Fruit fly (Drosophila melanogaster): ENCODE data around the gene CYLD.

Gene CYLD

dm6 chr2L:10260750-10261493 is 38.7 kb downstream of the CYLD start, which contains the start of gene Pten (continued):
- 0 out of 2 replicates have a peak, but pooled peaks have one; percentile 21 for TF ChIP-seq wdn (GFP tag; IDR thresholded peaks at IDR 0.05)
- TF ChIP-seq CG10959 (GFP tag; IDR thresholded peaks at IDR 0.05) = no peak
- TF ChIP-seq CG3995 (GFP tag; optimal IDR thresholded peaks at IDR 0.05) = peak; percentile 5
- TF ChIP-seq pb (GFP tag; optimal IDR thresholded peaks at IDR 0.05) = peak; percentile 31
- peak; percentile 58 for TF ChIP-seq CG1792 (GFP tag; optimal IDR thresholded peaks at IDR 0.05)
- no peak for TF ChIP-seq run (tag; optimal IDR thresholded peaks at IDR 0.05)
- no peak for TF ChIP-seq Dip2 (GFP tag; IDR thresholded peaks at IDR 0.05)
- peak; percentile 57 for TF ChIP-seq sug (tag; optimal IDR thresholded peaks at IDR 0.05)
- no peak for TF ChIP-seq oc (tag; optimal IDR thresholded peaks at IDR 0.05)
- TF ChIP-seq shn (GFP tag; optimal IDR thresholded peaks at IDR 0.05) = peak; percentile 5
- TF ChIP-seq CG4730 (GFP tag; IDR thresholded peaks at IDR 0.05) = no peak
- TF ChIP-seq Lpt (GFP tag; optimal IDR thresholded peaks at IDR 0.05) = no peak
- TF ChIP-seq CG7745 (tag; optimal IDR thresholded peaks at IDR 0.05) = no peak
- no peak for TF ChIP-seq Sin3A (optimal IDR thresholded peaks at IDR 0.05)
- no peak for TF ChIP-seq ro (GFP tag; IDR thresholded peaks at IDR 0.05)
- TF ChIP-seq CG5953 (GFP tag; IDR thresholded peaks at IDR 0.05) = no peak
- TF ChIP-seq pzg (GFP tag; optimal IDR thresholded peaks at IDR 0.05) = peak; percentile 83
- TF ChIP-seq CG11085 (GFP tag; IDR thresholded peaks at IDR 0.05) = no peak
- no peak for TF ChIP-seq Kr (GFP tag; optimal IDR thresholded peaks at IDR 0.05)
- TF ChIP-seq CG5180 (GFP tag; optimal IDR thresholded peaks at IDR 0.05) = no peak
- TF ChIP-seq HLH4C (GFP tag; IDR thresholded peaks at IDR 0.05; ENCODE audit: partially characterized antibody) = peak; percentile 94
- TF ChIP-seq CG13424 (tag; optimal IDR thresholded peaks at IDR 0.05) = peak; percentile 56
- peak; percentile 61 for TF ChIP-seq bab2 (GFP tag; optimal IDR thresholded peaks at IDR 0.05)
- no peak for TF ChIP-seq disco-r (GFP tag; optimal IDR thresholded peaks at IDR 0.05)
- TF ChIP-seq gsb-n (tag; optimal IDR thresholded peaks at IDR 0.05) = no peak
- TF ChIP-seq CG12155 (GFP tag; optimal IDR thresholded peaks at IDR 0.05) = peak; percentile 57
- TF ChIP-seq H15 (GFP tag; IDR thresholded peaks at IDR 0.05) = no peak
- TF ChIP-seq CG5245 (GFP tag; optimal IDR thresholded peaks at IDR 0.05) = peak; percentile 60
- no peak for TF ChIP-seq rib (GFP tag; IDR thresholded peaks at IDR 0.05)
- TF ChIP-seq zf30C (GFP tag; optimal IDR thresholded peaks at IDR 0.05) = no peak
- no peak for TF ChIP-seq nau (GFP tag; optimal IDR thresholded peaks at IDR 0.05)
- TF ChIP-seq Ptx1 (GFP tag; IDR thresholded peaks at IDR 0.05) = no peak
- peak; percentile 10 for TF ChIP-seq CG8089 (GFP tag; optimal IDR thresholded peaks at IDR 0.05)
- no peak for TF ChIP-seq HLH3B (GFP tag; IDR thresholded peaks at IDR 0.05)
- peak; percentile 51; the same call in 1 of the 3 replicates for TF ChIP-seq tgo (GFP tag; IDR thresholded peaks at IDR 0.05)
- peak; percentile 60 for TF ChIP-seq CG10462 (GFP tag; optimal IDR thresholded peaks at IDR 0.05)
- TF ChIP-seq Mes4 (GFP tag; optimal IDR thresholded peaks at IDR 0.05) = peak; percentile 57
- peak; percentile 62 for TF ChIP-seq az2 (GFP tag; optimal IDR thresholded peaks at IDR 0.05)
- peak; percentile 80 for TF ChIP-seq fd96Cb (tag; optimal IDR thresholded peaks at IDR 0.05)
- no peak for TF ChIP-seq CG33557 (GFP tag; optimal IDR thresholded peaks at IDR 0.05)
- TF ChIP-seq HLH54F (GFP tag; optimal IDR thresholded peaks at IDR 0.05) = peak; percentile 51
- no peak for TF ChIP-seq CG9797 (GFP tag; optimal IDR thresholded peaks at IDR 0.05)
- peak; percentile 80 for TF ChIP-seq gem (tag; optimal IDR thresholded peaks at IDR 0.05)
- TF ChIP-seq tna (GFP tag; IDR thresholded peaks at IDR 0.05; ENCODE audit: partially characterized antibody) = peak; percentile 88
- no peak for TF ChIP-seq Tbp (GFP tag; optimal IDR thresholded peaks at IDR 0.05)
- peak; percentile 76; the same call in 2 of the 3 replicates for TF ChIP-seq Dbx (GFP tag; IDR thresholded peaks at IDR 0.05)
- no peak for TF ChIP-seq vfl (GFP tag; optimal IDR thresholded peaks at IDR 0.05)
- no peak for TF ChIP-seq CG15514 (GFP tag; optimal IDR thresholded peaks at IDR 0.05)
- no peak for TF ChIP-seq h (optimal IDR thresholded peaks at IDR 0.05)
- peak; percentile 58; the same call in 2 of the 3 replicates for TF ChIP-seq zfh1 (GFP tag; IDR thresholded peaks at IDR 0.05)
- TF ChIP-seq CG16863 (GFP tag; optimal IDR thresholded peaks at IDR 0.05) = peak; percentile 60
